Worm (Caenorhabditis elegans): ENCODE data around the gene cyp-35A3.

DNA sequence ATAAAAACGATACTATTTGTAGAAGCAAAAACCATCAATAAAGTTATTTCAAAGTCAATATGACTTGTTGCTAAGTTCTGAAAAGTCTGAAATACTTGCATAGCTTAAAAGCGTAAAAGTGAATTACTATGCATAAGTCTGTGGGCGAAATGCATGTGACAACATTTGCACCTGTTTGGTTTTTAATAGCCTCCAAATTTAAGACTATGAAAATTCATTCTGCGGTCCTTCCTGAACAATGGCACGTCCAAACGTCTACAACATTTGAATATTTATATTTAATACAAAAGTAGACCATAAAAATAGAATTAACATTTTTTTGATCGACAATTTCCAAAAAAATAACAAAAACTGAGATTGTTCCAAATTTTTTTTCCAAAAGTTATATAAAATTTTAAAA, 633 bp upstream of the cyp-35A3 start, which contains the start of gene K09D9.14:
- TF ChIP-seq aly-1 (tag; optimal IDR thresholded peaks at IDR 0.05) (no peak), ama-1 (optimal IDR thresholded peaks at IDR 0.05) (no peak), ceh-13 (GFP tag; optimal IDR thresholded peaks at IDR 0.05) (no peak), ceh-36 (tag; optimal IDR thresholded peaks at IDR 0.05) (no peak), hmbx-1 (tag; optimal IDR thresholded peaks at IDR 0.05) (no peak), sea-1 (GFP tag; conservative IDR thresholded peaks at IDR 0.05) (no peak), flt-1 (GFP tag; IDR thresholded peaks at IDR 0.05) (no peak), tra-4 (tag; optimal IDR thresholded peaks at IDR 0.05) (no peak), tbx-37 (GFP tag; conservative IDR thresholded peaks at IDR 0.05) (no peak), hmg-4 (GFP tag; optimal IDR thresholded peaks at IDR 0.05) (no peak), pes-1 (GFP tag; IDR thresholded peaks at IDR 0.05) (no peak), tbx-11 (GFP tag; IDR thresholded peaks at IDR 0.05) (no peak), B0310.2 (tag; optimal IDR thresholded peaks at IDR 0.05) (no peak), F13C5.2 (tag; optimal IDR thresholded peaks at IDR 0.05) (no peak)
